Fruit fly (Drosophila melanogaster) whole organism, prepupa: ENCODE results near the gene Ir62a.

Experiments used
- CG10669 ChIP-seq: fragments of 200-800 bp; sonication (Bioruptor generic); optimal IDR thresholded peaks from 3 replicates; lab custom pipeline; 2018; ENCODE audit warnings: missing biosample characterization, mild to moderate bottlenecking, missing genetic modification characterization, moderate library complexity
- CG11294 ChIP-seq: fragments of 200-800 bp; sonication (Bioruptor generic); IDR thresholded peaks from 2 replicates; pipeline ENCODE4 v1.3.6; 2022; ENCODE audit warnings: missing biosample characterization, missing genetic modification characterization
- CG15336 ChIP-seq: fragments of 200-800 bp; sonication (Bioruptor generic); IDR thresholded peaks from 2 replicates; pipeline ENCODE4 v1.3.6; 2022; ENCODE audit warnings: missing biosample characterization, missing genetic modification characterization
- CG1621 ChIP-seq: fragments of 200-800 bp; sonication (Bioruptor generic); optimal IDR thresholded peaks from 3 replicates; lab custom pipeline; 2018; ENCODE audit warnings: missing biosample characterization, mild to moderate bottlenecking, missing genetic modification characterization
- CG3032 ChIP-seq: fragments of 200-800 bp; optimal IDR thresholded peaks from 2 replicates; lab custom pipeline; 2019; ENCODE audit warnings: missing biosample characterization, mild to moderate bottlenecking, missing genetic modification characterization, moderate library complexity
- CG31627 ChIP-seq: fragments of 200-800 bp; sonication (Bioruptor generic); optimal IDR thresholded peaks from 3 replicates; lab custom pipeline; 2016; ENCODE audit warnings: missing biosample characterization, missing genetic modification characterization
- CG34406 ChIP-seq: fragments of 200-800 bp; sonication (Bioruptor generic); optimal IDR thresholded peaks from 3 replicates; lab custom pipeline; 2016; ENCODE audit warnings: missing biosample characterization, missing genetic modification characterization
- CG3919 ChIP-seq: fragments of 200-800 bp; sonication (Bioruptor generic); optimal IDR thresholded peaks from 3 replicates; lab custom pipeline; 2016; ENCODE audit warnings: missing biosample characterization, missing genetic modification characterization
- CG4318 ChIP-seq: fragments of 200-800 bp; sonication (Bioruptor generic); optimal IDR thresholded peaks from 3 replicates; lab custom pipeline; 2017; ENCODE audit warnings: missing biosample characterization, mild to moderate bottlenecking, missing genetic modification characterization
- CG6163 ChIP-seq: fragments of 200-800 bp; sonication (Bioruptor generic); IDR thresholded peaks from 3 replicates; pipeline ENCODE4 v1.3.6; 2022; ENCODE audit warnings: missing biosample characterization, missing genetic modification characterization
- CG6276 ChIP-seq: fragments of 200-800 bp; sonication (Bioruptor generic); optimal IDR thresholded peaks from 2 replicates; lab custom pipeline; 2017; ENCODE audit warnings: missing biosample characterization, mild to moderate bottlenecking, missing genetic modification characterization
- CG6792 ChIP-seq: fragments of 200-800 bp; sonication (Bioruptor generic); optimal IDR thresholded peaks from 3 replicates; lab custom pipeline; 2016; ENCODE audit warnings: missing biosample characterization, missing genetic modification characterization
- CG6854 ChIP-seq: fragments of 200-800 bp; sonication (Bioruptor generic); optimal IDR thresholded peaks from 2 replicates; lab custom pipeline; 2017; ENCODE audit warnings: missing biosample characterization, mild to moderate bottlenecking, missing genetic modification characterization
- CG7368 ChIP-seq: fragments of 200-800 bp; sonication (Bioruptor generic); optimal IDR thresholded peaks from 3 replicates; lab custom pipeline; 2016; ENCODE audit warnings: missing biosample characterization, missing genetic modification characterization
- CG8119 ChIP-seq: fragments of 200-800 bp; sonication (Bioruptor generic); IDR thresholded peaks from 3 replicates; pipeline ENCODE4 v1.3.6; 2022; ENCODE audit warnings: missing biosample characterization, missing genetic modification characterization
- CG8319 ChIP-seq: fragments of 200-800 bp; sonication (Bioruptor generic); optimal IDR thresholded peaks from 3 replicates; lab custom pipeline; 2016; ENCODE audit warnings: missing biosample characterization, missing genetic modification characterization
- Eip78C ChIP-seq: fragments of 200-800 bp; sonication (Bioruptor generic); peaks from one replicate; lab custom pipeline; 2016; ENCODE audit warnings: missing biosample characterization, missing genetic modification characterization
- Eip93F ChIP-seq: fragments of 200-800 bp; sonication (Bioruptor generic); optimal IDR thresholded peaks from 2 replicates; lab custom pipeline; 2016; ENCODE audit warnings: missing biosample characterization, mild to moderate bottlenecking, missing genetic modification characterization
- Ets21C ChIP-seq: fragments of 200-800 bp; sonication (Bioruptor generic); optimal IDR thresholded peaks from 3 replicates; lab custom pipeline; 2016; ENCODE audit warnings: missing biosample characterization, missing genetic modification characterization
- Gug ChIP-seq: fragments of 200-800 bp; sonication (Bioruptor generic); IDR thresholded peaks from 2 replicates; pipeline ENCODE4 v1.3.6; 2022; ENCODE audit warnings: missing biosample characterization, missing genetic modification characterization
- Hr38 ChIP-seq: sonication (Bioruptor generic); optimal IDR thresholded peaks from 2 replicates; lab custom pipeline; 2016; ENCODE audit warnings: missing biosample characterization, missing genetic modification characterization
- Hr39 ChIP-seq: fragments of 200-800 bp; sonication (Bioruptor generic); optimal IDR thresholded peaks from 2 replicates; lab custom pipeline; 2016; ENCODE audit warnings: missing biosample characterization, missing genetic modification characterization
- Lpt ChIP-seq: fragments of 200-800 bp; sonication (Bioruptor generic); optimal IDR thresholded peaks from 3 replicates; lab custom pipeline; 2016; ENCODE audit warnings: missing biosample characterization, missing genetic modification characterization
- Met ChIP-seq: fragments of 200-800 bp; sonication (Bioruptor generic); optimal IDR thresholded peaks from 3 replicates; lab custom pipeline; 2016; ENCODE audit warnings: missing biosample characterization, missing genetic modification characterization
- OdsH ChIP-seq: fragments of 200-800 bp; sonication (Bioruptor generic); optimal IDR thresholded peaks from 3 replicates; lab custom pipeline; 2016; ENCODE audit warnings: missing biosample characterization, missing genetic modification characterization
- Smox ChIP-seq: fragments of 200-800 bp; sonication (Bioruptor generic); optimal IDR thresholded peaks from 3 replicates; lab custom pipeline; 2016; ENCODE audit warnings: missing biosample characterization, missing genetic modification characterization
- Sox102F ChIP-seq: fragments of 200-800 bp; sonication (Bioruptor generic); optimal IDR thresholded peaks from 2 replicates; lab custom pipeline; 2016; ENCODE audit warnings: missing biosample characterization, mild to moderate bottlenecking, missing genetic modification characterization
- Sox15 ChIP-seq: fragments of 200-800 bp; sonication (Bioruptor generic); optimal IDR thresholded peaks from 3 replicates; lab custom pipeline; 2016; ENCODE audit warnings: missing biosample characterization, missing genetic modification characterization
- achi ChIP-seq: fragments of 200-800 bp; sonication (Bioruptor generic); optimal IDR thresholded peaks from 3 replicates; lab custom pipeline; 2016; ENCODE audit warnings: missing biosample characterization, missing genetic modification characterization
- acj6 ChIP-seq: fragments of 200-800 bp; sonication (Bioruptor generic); optimal IDR thresholded peaks from 3 replicates; lab custom pipeline; 2016; ENCODE audit warnings: missing biosample characterization, missing genetic modification characterization
- dsx ChIP-seq: fragments of 200-800 bp; optimal IDR thresholded peaks from 3 replicates; lab custom pipeline; 2019; ENCODE audit warnings: missing biosample characterization, mild to moderate bottlenecking, missing genetic modification characterization, moderate library complexity; ENCODE audit not compliant: poor library complexity, severe bottlenecking
- eg ChIP-seq: fragments of 200-800 bp; sonication (Bioruptor generic); IDR thresholded peaks from 3 replicates; pipeline ENCODE4 v1.3.6; 2022; ENCODE audit warnings: missing biosample characterization, missing genetic modification characterization
- esn ChIP-seq: fragments of 200-800 bp; sonication (Bioruptor generic); optimal IDR thresholded peaks from 2 replicates; lab custom pipeline; 2016; ENCODE audit warnings: missing biosample characterization, mild to moderate bottlenecking, missing genetic modification characterization, moderate library complexity
- fd59A ChIP-seq: fragments of 200-800 bp; sonication (Bioruptor generic); optimal IDR thresholded peaks from 2 replicates; lab custom pipeline; 2017; ENCODE audit warnings: missing biosample characterization, mild to moderate bottlenecking, missing genetic modification characterization, missing genetic modification reagents
- fkh ChIP-seq: fragments of 200-800 bp; sonication (Bioruptor generic); optimal IDR thresholded peaks from 3 replicates; lab custom pipeline; 2017; ENCODE audit warnings: missing biosample characterization, mild to moderate bottlenecking, missing genetic modification characterization, moderate library complexity
- lz ChIP-seq: fragments of 200-800 bp; sonication (Bioruptor generic); optimal IDR thresholded peaks from 3 replicates; lab custom pipeline; 2016; ENCODE audit warnings: missing biosample characterization, missing genetic modification characterization
- pdm3 ChIP-seq: fragments of 200-800 bp; sonication (Bioruptor generic); optimal IDR thresholded peaks from 3 replicates; lab custom pipeline; 2016; ENCODE audit warnings: missing biosample characterization, missing genetic modification characterization
- salr ChIP-seq, 2 experiments: fragments of 200-800 bp; sonication (Bioruptor generic); optimal IDR thresholded peaks; 3 replicates each; lab custom pipeline; 2016 to 2018; ENCODE audit warnings: missing biosample characterization in 2 of 2, missing genetic modification characterization in 2 of 2, mild to moderate bottlenecking in 1 of 2
- ss ChIP-seq, 2 experiments: fragments of 200-800 bp; sonication (Bioruptor generic); optimal IDR thresholded peaks; 2 replicates in 1 of 2; 3 replicates in 1 of 2; lab custom pipeline; 2017 to 2018; ENCODE audit warnings: mild to moderate bottlenecking in 2 of 2, missing biosample characterization in 2 of 2, missing genetic modification characterization in 2 of 2, moderate library complexity in 1 of 2
- svp ChIP-seq: fragments of 200-800 bp; sonication (Bioruptor generic); peaks from one replicate; lab custom pipeline; 2016; ENCODE audit warnings: missing biosample characterization, missing genetic modification characterization
- topi ChIP-seq: fragments of 200-800 bp; sonication (Bioruptor generic); optimal IDR thresholded peaks from 3 replicates; lab custom pipeline; 2016; ENCODE audit warnings: missing biosample characterization, missing genetic modification characterization
- vri ChIP-seq: fragments of 200-800 bp; sonication (Bioruptor generic); optimal IDR thresholded peaks from 3 replicates; lab custom pipeline; 2016; ENCODE audit warnings: missing biosample characterization, mild to moderate bottlenecking, missing genetic modification characterization

The Ir62a gene

dm6 chr3L:1517274-1518047 lies 13.6 kb downstream of the Ir62a start (continued):
- TF ChIP-seq OdsH (GFP tag; lab: Kevin White, UChicago) = peak; percentile 85
- TF ChIP-seq CG15336 = peak; percentile 73
- peak; percentile 85 for TF ChIP-seq esn (GFP tag; lab: Kevin White, UChicago)
- peak; percentile 44 for TF ChIP-seq Sox15 (GFP tag; lab: Kevin White, UChicago)
- no peak for TF ChIP-seq Eip93F
- TF ChIP-seq salr (GFP tag; optimal IDR thresholded peaks at IDR 0.05; lab: Kevin White, UChicago) = peak; percentile 42 to 47
- peak; percentile 56; the same call in 1 of the 2 replicates for TF ChIP-seq CG11294 (GFP tag; lab: Robert Waterston, UW)
- TF ChIP-seq CG6854 (GFP tag; lab: Kevin White, UChicago) = peak; percentile 59
- TF ChIP-seq Smox (GFP tag; lab: Kevin White, UChicago) = peak; percentile 72

dm6 chr3L:1516631-1517273 lies 14.3 kb downstream of the Ir62a start, which contains the start of gene cue:
Gene cue, minus strand, starts transcription at chr3L:1517271.
- TF ChIP-seq vri (GFP tag; lab: Kevin White, UChicago) (peak; percentile 20), svp (GFP tag; lab: Kevin White, UChicago) (peak; percentile 44), Hr38 (GFP tag; lab: Kevin White, UChicago) (no peak)

- TF ChIP-seq dsx (GFP tag; lab: Kevin White, UChicago) (peak; percentile 35), Eip93F (no peak), acj6 (peak; percentile 65), CG34406 (peak; percentile 33), CG8119 (GFP tag; lab: Robert Waterston, UW) (peak; percentile 86), achi (peak; percentile 73), Sox102F (GFP tag; lab: Kevin White, UChicago) (peak; percentile 65), Hr39 (GFP tag; lab: Kevin White, UChicago) (peak; percentile 69), svp (GFP tag; lab: Kevin White, UChicago) (peak; percentile 60), eg (GFP tag; lab: Robert Waterston, UW) (peak; percentile 82), CG3032 (tag; lab: Kevin White, UChicago) (peak; percentile 39), Hr38 (GFP tag; lab: Kevin White, UChicago) (peak; percentile 11), fkh (GFP tag; lab: Kevin White, UChicago) (peak; percentile 77), CG3919 (GFP tag; lab: Kevin White, UChicago) (peak; percentile 72), CG15336 (peak; percentile 81), Eip78C (GFP tag; lab: Kevin White, UChicago) (peak; percentile 81), CG7368 (GFP tag; lab: Kevin White, UChicago) (peak; percentile 48), topi (GFP tag; lab: Kevin White, UChicago) (peak; percentile 49), Sox15 (GFP tag; lab: Kevin White, UChicago) (peak; percentile 20), vri (GFP tag; lab: Kevin White, UChicago) (no peak), CG6854 (GFP tag; lab: Kevin White, UChicago) (peak; percentile 0), salr (GFP tag; optimal IDR thresholded peaks at IDR 0.05; lab: Kevin White, UChicago) (peak in 1 of 2 experiments; percentile 75), CG1621 (tag; lab: Kevin White, UChicago) (no peak), CG10669 (GFP tag; lab: Kevin White, UChicago) (peak; percentile 51), CG6792 (GFP tag; lab: Kevin White, UChicago) (peak; percentile 46), CG4318 (GFP tag; lab: Kevin White, UChicago) (peak; percentile 81), Smox (GFP tag; lab: Kevin White, UChicago) (peak; percentile 53), CG6163 (GFP tag; lab: Robert Waterston, UW) (0 out of 3 replicates have a peak, but pooled peaks have one; percentile 26), ss (GFP tag; optimal IDR thresholded peaks at IDR 0.05; lab: Kevin White, UChicago) (peak in 1 of 2 experiments; percentile 24), CG6276 (GFP tag; lab: Kevin White, UChicago) (peak; percentile 83), Gug (GFP tag; lab: Robert Waterston, UW) (peak; percentile 55), lz (GFP tag; lab: Kevin White, UChicago) (peak; percentile 47), Lpt (GFP tag; lab: Kevin White, UChicago) (peak; percentile 68), CG31627 (GFP tag; lab: Kevin White, UChicago) (peak; percentile 63), Met (GFP tag; lab: Kevin White, UChicago) (peak; percentile 64), Ets21C (peak; percentile 25), pdm3 (GFP tag; lab: Kevin White, UChicago) (peak; percentile 69), fd59A (peak; percentile 39), CG8319 (GFP tag; lab: Kevin White, UChicago) (no peak), esn (GFP tag; lab: Kevin White, UChicago) (peak; percentile 67)
Observed at dm6 chr3L:1515820-1516540, 15.1 kb downstream of the Ir62a start.
